Worm (Caenorhabditis elegans): ENCODE results near the gene fbxo-11.2.

ce11 chrIII:1001297-1001696, 51.7 kb downstream of the fbxo-11.2 start, which contains the start of gene R06B10.7:
- TF ChIP-seq ref-1 (GFP tag; conservative IDR thresholded peaks at IDR 0.05), result no peak
- TF ChIP-seq ztf-23 (GFP tag; IDR thresholded peaks at IDR 0.05), result no peak
- TF ChIP-seq klf-2 (GFP tag; conservative IDR thresholded peaks at IDR 0.05), result no peak
- TF ChIP-seq cog-1 (tag; optimal IDR thresholded peaks at IDR 0.05), result no peak
- no peak for TF ChIP-seq med-1 (GFP tag; optimal IDR thresholded peaks at IDR 0.05; ENCODE audit: insufficient read depth)
